Worm (Caenorhabditis elegans) whole organism, L4/young adult: ENCODE data around the gene ugt-35.

Experiments used
- W03F9.2 ChIP-seq: fragments of 150-350 bp; optimal IDR thresholded peaks from 2 replicates; lab custom pipeline; 2014; ENCODE audit warnings: missing biosample characterization, missing genetic modification characterization
- him-1 ChIP-seq: sonication (generic microtip); optimal IDR thresholded peaks from 2 replicates; lab custom pipeline; 2016; ENCODE audit warnings: missing genotype, missing genetic modification reagents, missing genetic modification characterization, missing compliant biosample characterization

- TF ChIP-seq him-1 = no peak
- TF ChIP-seq W03F9.2 (tag; lab: Kevin White, UChicago) = no peak
Observed at ce11 chrV:10672601-10673000, 18.5 kb upstream of the ugt-35 start.
